Fruit fly (Drosophila melanogaster) Kc167 (cell line): ENCODE measurements around the gene CG15771.

ENCODE experiments used
- Myc ChIP-seq: fragments of >200 bp; optimal IDR thresholded peaks from 2 replicates; lab custom pipeline; 2017; ENCODE audit warnings: missing external identifiers
- Sin3A ChIP-seq: fragments of >200 bp; optimal IDR thresholded peaks from 2 replicates; lab custom pipeline; 2018; ENCODE audit warnings: missing external identifiers
- h ChIP-seq: fragments of >200 bp; optimal IDR thresholded peaks from 3 replicates; lab custom pipeline; 2018; ENCODE audit warnings: missing external identifiers
- insv ChIP-seq: fragments of >200 bp; optimal IDR thresholded peaks from 3 replicates; lab custom pipeline; 2018; ENCODE audit warnings: missing external identifiers
- psq ChIP-seq: fragments of >200 bp; optimal IDR thresholded peaks from 2 replicates; lab custom pipeline; 2017; ENCODE audit warnings: missing external identifiers
- ttk ChIP-seq: sonication (Bioruptor generic); optimal IDR thresholded peaks from 2 replicates; lab custom pipeline; 2017; ENCODE audit warnings: missing external identifiers

DNA sequence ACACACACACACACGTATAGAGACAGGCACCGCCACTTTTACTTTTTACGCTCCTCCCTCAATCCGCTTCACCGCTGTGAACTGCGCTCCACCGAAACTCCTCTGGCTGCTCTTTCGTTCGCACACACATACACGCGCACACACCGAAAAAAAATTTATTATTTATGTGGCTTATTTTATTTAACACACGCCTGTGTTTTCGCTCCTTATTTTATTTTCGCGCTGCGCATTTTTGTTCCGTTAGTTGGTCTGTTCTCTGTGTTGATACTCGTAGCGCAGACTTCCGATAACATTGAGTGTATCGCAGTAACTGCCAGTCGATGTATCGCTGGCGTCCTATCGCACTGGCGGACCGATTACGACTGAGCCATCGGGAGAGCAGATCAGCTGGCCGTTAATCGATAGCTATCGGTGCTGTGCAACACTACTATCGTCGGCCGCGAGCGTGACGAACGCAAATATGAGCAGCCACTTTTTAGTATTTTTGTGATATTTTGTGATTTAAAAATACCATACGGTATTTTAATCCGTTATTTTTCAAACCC lies 17.6 kb upstream of the CG15771 start, which contains the start of gene Snx27:
- TF ChIP-seq ttk (no peak), psq (lab: Kevin White, UChicago) (no peak), h (lab: Kevin White, UChicago) (no peak), Myc (lab: Kevin White, UChicago) (no peak), Sin3A (lab: Kevin White, UChicago) (no peak), insv (lab: Kevin White, UChicago) (no peak)
